Fruit fly (Drosophila melanogaster): ENCODE data around the gene Skel.

DNA sequence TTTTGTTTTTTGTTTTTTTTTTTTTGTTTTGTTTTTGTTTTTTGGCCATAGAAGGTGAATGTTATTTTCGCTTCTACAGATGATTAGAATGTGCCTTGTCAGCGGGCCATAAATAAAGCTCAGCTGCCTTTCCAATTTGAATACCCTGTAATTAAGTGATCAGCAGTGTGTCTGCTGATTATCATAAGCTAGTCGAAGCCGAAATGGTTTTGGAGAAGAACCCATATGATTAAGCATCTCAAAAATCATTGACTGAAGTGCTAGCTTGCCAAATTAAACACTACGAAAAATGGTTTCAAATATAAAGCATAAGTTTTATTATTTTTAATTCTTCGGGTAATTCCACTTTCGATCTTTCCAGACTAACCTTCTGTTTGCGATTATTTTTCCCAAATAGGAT lies 3.5 kb upstream of the Skel start:
- TF ChIP-seq pan (optimal IDR thresholded peaks at IDR 0.05) (no peak), EcR (GFP tag; optimal IDR thresholded peaks at IDR 0.05) (no peak)
